Fruit fly (Drosophila melanogaster) whole organism, embryonic: ENCODE results near the gene tst.

Source experiments
- B-H1 ChIP-seq: fragments of 200-800 bp; sonication (Bioruptor generic); IDR thresholded peaks from 3 replicates; pipeline ENCODE4 v1.3.6; 2022; ENCODE audit warnings: missing biosample characterization, missing genetic modification characterization
- B-H2 ChIP-seq: fragments of 200-800 bp; sonication (Bioruptor generic); optimal IDR thresholded peaks from 2 replicates; lab custom pipeline; 2018; ENCODE audit warnings: missing biosample characterization, mild to moderate bottlenecking, missing genetic modification characterization
- Bgb ChIP-seq: fragments of 200-800 bp; sonication (Bioruptor generic); IDR thresholded peaks from 2 replicates; pipeline ENCODE4 v1.3.6; 2022; ENCODE audit warnings: missing biosample characterization, missing genetic modification characterization; ENCODE audit not compliant: partially characterized antibody
- CG10959 ChIP-seq: fragments of 200-800 bp; sonication (Bioruptor generic); IDR thresholded peaks from 2 replicates; pipeline ENCODE4 v1.3.6; 2022; ENCODE audit warnings: missing biosample characterization, missing genetic modification characterization
- CG12104 ChIP-seq: fragments of 200-800 bp; sonication (Bioruptor generic); optimal IDR thresholded peaks from 3 replicates; lab custom pipeline; 2016; ENCODE audit warnings: missing biosample characterization, missing genetic modification characterization
- CG12219 ChIP-seq: fragments of 200-800 bp; sonication (Bioruptor generic); optimal IDR thresholded peaks from 3 replicates; lab custom pipeline; 2018; ENCODE audit warnings: missing biosample characterization, mild to moderate bottlenecking, missing genetic modification characterization
- CG12942 ChIP-seq: fragments of 200-800 bp; sonication (Bioruptor generic); optimal IDR thresholded peaks from 3 replicates; lab custom pipeline; 2016; ENCODE audit warnings: missing biosample characterization, missing genetic modification characterization
- CG13424 ChIP-seq: fragments of 200-800 bp; sonication (Bioruptor generic); optimal IDR thresholded peaks from 2 replicates; lab custom pipeline; 2019; ENCODE audit warnings: missing biosample characterization, mild to moderate bottlenecking, missing genetic modification characterization, moderate library complexity
- CG14860 ChIP-seq: fragments of 200-800 bp; sonication (Bioruptor generic); IDR thresholded peaks from 3 replicates; pipeline ENCODE4 v1.3.6; 2022; ENCODE audit warnings: missing biosample characterization, missing genetic modification characterization; ENCODE audit not compliant: partially characterized antibody
- CG15073 ChIP-seq: fragments of 200-800 bp; sonication (Bioruptor generic); optimal IDR thresholded peaks from 2 replicates; lab custom pipeline; 2016; ENCODE audit warnings: missing biosample characterization, missing genetic modification characterization
- CG17328 ChIP-seq: fragments of 200-800 bp; sonication (Bioruptor generic); IDR thresholded peaks from 2 replicates; pipeline ENCODE4 v1.3.6; 2022; ENCODE audit warnings: missing biosample characterization, missing genetic modification characterization
- CG18262 ChIP-seq: fragments of 200-800 bp; optimal IDR thresholded peaks from 3 replicates; lab custom pipeline; 2019; ENCODE audit warnings: missing biosample characterization, mild to moderate bottlenecking, missing genetic modification characterization, moderate library complexity
- CG18599 ChIP-seq: fragments of 200-800 bp; sonication (Bioruptor generic); optimal IDR thresholded peaks from 3 replicates; lab custom pipeline; 2017; ENCODE audit warnings: missing biosample characterization, missing genetic modification characterization, mild to moderate bottlenecking, moderate library complexity, missing genetic modification reagents
- CG2199 ChIP-seq: fragments of 200-800 bp; sonication (Bioruptor generic); IDR thresholded peaks from 3 replicates; pipeline ENCODE4 v1.3.6; 2022; ENCODE audit warnings: missing biosample characterization, missing genetic modification characterization
- CG32772 ChIP-seq: fragments of 200-800 bp; sonication (Bioruptor generic); IDR thresholded peaks from 2 replicates; pipeline ENCODE4 v1.3.6; 2022; ENCODE audit warnings: missing biosample characterization, missing genetic modification characterization
- CG33213 ChIP-seq: fragments of 200-800 bp; sonication (Bioruptor generic); optimal IDR thresholded peaks from 3 replicates; lab custom pipeline; 2016; ENCODE audit warnings: missing biosample characterization, missing genetic modification characterization
- CG34224 ChIP-seq: fragments of 200-800 bp; sonication (Bioruptor generic); IDR thresholded peaks from 3 replicates; pipeline ENCODE4 v1.3.6; 2022; ENCODE audit warnings: missing biosample characterization, missing genetic modification characterization; ENCODE audit not compliant: partially characterized antibody
- CG4282 ChIP-seq: fragments of 200-800 bp; sonication (Bioruptor generic); optimal IDR thresholded peaks from 2 replicates; lab custom pipeline; 2016; ENCODE audit warnings: missing biosample characterization, missing genetic modification characterization
- CG43689 ChIP-seq: fragments of 200-800 bp; sonication (Bioruptor generic); IDR thresholded peaks from 2 replicates; pipeline ENCODE4 v1.3.6; 2022; ENCODE audit warnings: missing biosample characterization, missing genetic modification characterization
- CG4404 ChIP-seq: fragments of 200-800 bp; sonication (Bioruptor generic); IDR thresholded peaks from 2 replicates; pipeline ENCODE4 v1.3.6; 2022; ENCODE audit warnings: missing biosample characterization, missing genetic modification characterization
- CG4707 ChIP-seq: fragments of 200-800 bp; sonication (Bioruptor generic); optimal IDR thresholded peaks from 2 replicates; lab custom pipeline; 2018; ENCODE audit warnings: missing biosample characterization, mild to moderate bottlenecking, missing genetic modification characterization, moderate library complexity
- CG6254 ChIP-seq: fragments of 200-800 bp; sonication (Bioruptor generic); optimal IDR thresholded peaks from 3 replicates; lab custom pipeline; 2017; ENCODE audit warnings: mild to moderate bottlenecking, missing biosample characterization, missing genetic modification reagents, missing genetic modification characterization
- CG9437 ChIP-seq: fragments of 200-800 bp; sonication (Bioruptor generic); optimal IDR thresholded peaks from 2 replicates; lab custom pipeline; 2018; ENCODE audit warnings: missing biosample characterization, mild to moderate bottlenecking, missing genetic modification characterization
- Camta ChIP-seq: fragments of 200-800 bp; sonication (Bioruptor generic); optimal IDR thresholded peaks from 2 replicates; lab custom pipeline; 2016; ENCODE audit warnings: missing biosample characterization, missing genetic modification characterization
- Deaf1 ChIP-seq: fragments of 200-800 bp; optimal IDR thresholded peaks from 3 replicates; lab custom pipeline; 2019; ENCODE audit warnings: missing biosample characterization, mild to moderate bottlenecking, missing genetic modification characterization, moderate library complexity
- Drgx ChIP-seq: fragments of 200-800 bp; sonication (Bioruptor generic); IDR thresholded peaks from 2 replicates; pipeline ENCODE4 v1.3.6; 2022; ENCODE audit warnings: missing biosample characterization, missing genetic modification characterization
- Hsf ChIP-seq: fragments of 200-800 bp; sonication (Bioruptor generic); optimal IDR thresholded peaks from 3 replicates; lab custom pipeline; 2016; ENCODE audit warnings: missing biosample characterization, missing genetic modification characterization
- Meics ChIP-seq: fragments of 200-800 bp; sonication (Bioruptor generic); optimal IDR thresholded peaks from 2 replicates; lab custom pipeline; 2017; ENCODE audit warnings: missing biosample characterization, mild to moderate bottlenecking, missing genetic modification characterization
- Oli ChIP-seq: fragments of 200-800 bp; sonication (Bioruptor generic); optimal IDR thresholded peaks from 2 replicates; lab custom pipeline; 2018; ENCODE audit warnings: missing biosample characterization, mild to moderate bottlenecking, missing genetic modification characterization, moderate library complexity
- Spps ChIP-seq: fragments of 200-800 bp; sonication (Bioruptor generic); optimal IDR thresholded peaks from 2 replicates; lab custom pipeline; 2018; ENCODE audit warnings: missing biosample characterization, mild to moderate bottlenecking, missing genetic modification characterization
- Taf1 ChIP-seq: fragments of 200-800 bp; sonication (Bioruptor generic); IDR thresholded peaks from 2 replicates; pipeline ENCODE4 v1.3.6; 2022; ENCODE audit warnings: missing biosample characterization, missing genetic modification characterization
- bigmax ChIP-seq: fragments of 200-800 bp; sonication (Bioruptor generic); optimal IDR thresholded peaks from 2 replicates; lab custom pipeline; 2018; ENCODE audit warnings: missing biosample characterization, mild to moderate bottlenecking, missing genetic modification characterization
- chinmo ChIP-seq: fragments of 200-800 bp; sonication (Bioruptor generic); IDR thresholded peaks from 4 replicates; pipeline ENCODE4 v1.3.6; 2022; ENCODE audit warnings: missing biosample characterization, missing genetic modification characterization; ENCODE audit not compliant: partially characterized antibody
- corto ChIP-seq: fragments of 200-800 bp; sonication (Bioruptor generic); optimal IDR thresholded peaks from 2 replicates; lab custom pipeline; 2016; ENCODE audit warnings: missing biosample characterization, mild to moderate bottlenecking, missing genetic modification characterization, moderate library complexity
- crol ChIP-seq: fragments of 200-800 bp; sonication (Bioruptor generic); IDR thresholded peaks from 2 replicates; pipeline ENCODE4 v1.3.6; 2022; ENCODE audit warnings: missing biosample characterization, missing genetic modification characterization
- da ChIP-seq: fragments of 200-800 bp; sonication (Bioruptor generic); optimal IDR thresholded peaks from 2 replicates; lab custom pipeline; 2016; ENCODE audit warnings: missing biosample characterization, missing genetic modification characterization
- dmrt11E ChIP-seq: fragments of 200-800 bp; sonication (Bioruptor generic); optimal IDR thresholded peaks from 3 replicates; lab custom pipeline; 2018; ENCODE audit warnings: missing biosample characterization, mild to moderate bottlenecking, missing genetic modification characterization, moderate library complexity
- ems ChIP-seq: fragments of 200-800 bp; sonication (Bioruptor generic); optimal IDR thresholded peaks from 3 replicates; lab custom pipeline; 2016; ENCODE audit warnings: missing biosample characterization, missing genetic modification characterization
- her ChIP-seq: fragments of 200-800 bp; sonication (Bioruptor generic); optimal IDR thresholded peaks from 2 replicates; lab custom pipeline; 2016; ENCODE audit warnings: missing biosample characterization, missing genetic modification characterization
- hkb ChIP-seq, 2 experiments: fragments of 200-800 bp in 1 of 2; fragments of >200 bp in 1 of 2; sonication (Bioruptor generic) in 1 of 2; IDR thresholded peaks in 1 of 2; optimal IDR thresholded peaks in 1 of 2; 2 replicates each; pipeline versions ENCODE4 v1.3.6 to Lab custom; 2017 to 2022; ENCODE audit warnings: missing biosample characterization in 1 of 2, missing genetic modification characterization in 1 of 2
- ind ChIP-seq: fragments of 200-800 bp; sonication (Bioruptor generic); optimal IDR thresholded peaks from 3 replicates; lab custom pipeline; 2016; ENCODE audit warnings: missing biosample characterization, missing genetic modification characterization
- maf-S ChIP-seq: fragments of 200-800 bp; sonication (Bioruptor generic); optimal IDR thresholded peaks from 2 replicates; lab custom pipeline; 2016; ENCODE audit warnings: missing biosample characterization, missing genetic modification characterization
- nau ChIP-seq: fragments of 200-800 bp; sonication (Bioruptor generic); optimal IDR thresholded peaks from 3 replicates; lab custom pipeline; 2017; ENCODE audit warnings: missing biosample characterization, mild to moderate bottlenecking, missing genetic modification characterization, missing genetic modification reagents
- nmo ChIP-seq: fragments of 200-800 bp; sonication (Bioruptor generic); optimal IDR thresholded peaks from 2 replicates; lab custom pipeline; 2018; ENCODE audit warnings: missing biosample characterization, mild to moderate bottlenecking, missing genetic modification characterization, moderate library complexity
- pho ChIP-seq: fragments of 200-800 bp; sonication (Bioruptor generic); optimal IDR thresholded peaks from 2 replicates; lab custom pipeline; 2016; ENCODE audit warnings: missing biosample characterization, missing genetic modification characterization
- run ChIP-seq: fragments of 200-800 bp; sonication (Bioruptor generic); optimal IDR thresholded peaks from 3 replicates; lab custom pipeline; 2018; ENCODE audit warnings: missing biosample characterization, mild to moderate bottlenecking, missing genetic modification characterization
- seq ChIP-seq: fragments of 200-800 bp; sonication (Bioruptor generic); IDR thresholded peaks from 2 replicates; pipeline ENCODE4 v1.3.6; 2022; ENCODE audit warnings: missing biosample characterization, missing genetic modification characterization
- shn ChIP-seq: fragments of 200-800 bp; sonication (Bioruptor generic); optimal IDR thresholded peaks from 3 replicates; lab custom pipeline; 2016; ENCODE audit warnings: missing biosample characterization, missing genetic modification characterization
- sob ChIP-seq: fragments of 200-800 bp; sonication (Bioruptor generic); IDR thresholded peaks from 2 replicates; pipeline ENCODE4 v1.3.6; 2022; ENCODE audit warnings: missing biosample characterization, missing genetic modification characterization
- tin ChIP-seq: fragments of 200-800 bp; sonication (Bioruptor generic); optimal IDR thresholded peaks from 3 replicates; lab custom pipeline; 2016; ENCODE audit warnings: missing biosample characterization, missing genetic modification characterization

The tst gene

DNA sequence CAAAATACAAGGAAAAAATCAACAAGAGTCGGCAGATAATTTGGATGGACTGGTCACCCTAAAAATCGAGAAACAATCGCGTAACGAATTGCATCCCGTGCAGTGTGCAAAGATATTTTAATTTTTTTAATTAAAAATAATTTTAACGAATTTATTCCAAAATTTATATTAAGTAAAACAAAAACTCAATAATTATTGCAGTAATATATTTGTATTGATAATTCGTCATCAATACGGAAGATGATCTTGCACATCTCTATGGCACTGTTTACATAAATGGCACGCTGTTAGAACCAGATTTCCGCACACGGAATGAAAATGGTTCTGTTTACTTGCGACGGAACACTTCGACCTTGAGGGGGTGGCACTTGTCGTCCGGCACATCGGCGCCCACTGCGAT lies at the start of gene tst (continued):
- TF ChIP-seq maf-S (GFP tag; lab: Kevin White, UChicago) = peak; percentile 16
- peak; percentile 96 for TF ChIP-seq B-H1
- TF ChIP-seq Bgb (GFP tag; lab: Robert Waterston, UW) = 0 out of 2 replicates have a peak, but pooled peaks have one; percentile 9
- peak; percentile 36 for TF ChIP-seq corto (GFP tag; lab: Kevin White, UChicago)
- peak; percentile 81 for TF ChIP-seq CG9437 (GFP tag; lab: Kevin White, UChicago)
- peak; percentile 88 for TF ChIP-seq tin
- peak; percentile 98 for TF ChIP-seq CG4404 (GFP tag; lab: Robert Waterston, UW)
- TF ChIP-seq chinmo (GFP tag; lab: Robert Waterston, UW) = 0 out of 4 replicates have a peak, but pooled peaks have one; percentile 43
- peak; percentile 92 for TF ChIP-seq CG12942 (GFP tag; lab: Kevin White, UChicago)
- peak; percentile 94 for TF ChIP-seq ind
- peak; percentile 40 for TF ChIP-seq CG12219 (GFP tag; lab: Kevin White, UChicago)
- no peak for TF ChIP-seq hkb (optimal IDR thresholded peaks at IDR 0.05; lab: Kevin White, UChicago)
- peak; percentile 93 for TF ChIP-seq hkb (GFP tag; IDR thresholded peaks at IDR 0.05; lab: Robert Waterston, UW)
- TF ChIP-seq CG13424 (tag; lab: Kevin White, UChicago) = peak; percentile 92
- peak; percentile 99 for TF ChIP-seq sob (GFP tag; lab: Robert Waterston, UW)
- TF ChIP-seq CG18599 (GFP tag; lab: Kevin White, UChicago) = peak; percentile 90
- peak; percentile 45; the same call in 1 of the 3 replicates for TF ChIP-seq CG34224 (GFP tag; lab: Robert Waterston, UW)
- TF ChIP-seq CG33213 (GFP tag; lab: Kevin White, UChicago) = peak; percentile 24
- TF ChIP-seq CG14860 (GFP tag; lab: Robert Waterston, UW) = no peak
- peak; percentile 92 for TF ChIP-seq dmrt11E (tag; lab: Kevin White, UChicago)
- TF ChIP-seq Taf1 (GFP tag; lab: Robert Waterston, UW) = peak; percentile 93
- peak; percentile 87 for TF ChIP-seq Oli (tag; lab: Kevin White, UChicago)
- no peak for TF ChIP-seq CG4282 (GFP tag; lab: Kevin White, UChicago)
- TF ChIP-seq CG6254 (GFP tag; lab: Kevin White, UChicago) = peak; percentile 75
- TF ChIP-seq shn = peak; percentile 31
- peak; percentile 53 for TF ChIP-seq crol (GFP tag; lab: Robert Waterston, UW)
- TF ChIP-seq CG32772 (GFP tag; lab: Robert Waterston, UW) = peak; percentile 99
- peak; percentile 88 for TF ChIP-seq seq
- peak; percentile 61 for TF ChIP-seq Hsf (GFP tag; lab: Kevin White, UChicago)
- peak; percentile 100 for TF ChIP-seq Meics
- TF ChIP-seq her (GFP tag; lab: Kevin White, UChicago) = no peak
- no peak for TF ChIP-seq bigmax (GFP tag; lab: Kevin White, UChicago)
- TF ChIP-seq CG4707 (GFP tag; lab: Kevin White, UChicago) = no peak
- TF ChIP-seq CG15073 = peak; percentile 42
- no peak for TF ChIP-seq da (GFP tag; lab: Kevin White, UChicago)
- TF ChIP-seq CG18262 (tag; lab: Kevin White, UChicago) = peak; percentile 94
- peak; percentile 94 for TF ChIP-seq CG2199 (GFP tag; lab: Robert Waterston, UW)
- peak; percentile 95 for TF ChIP-seq CG10959 (GFP tag; lab: Robert Waterston, UW)
- TF ChIP-seq CG12104 = peak; percentile 88
- peak; percentile 83 for TF ChIP-seq Spps (tag; lab: Kevin White, UChicago)
- TF ChIP-seq Drgx (GFP tag; lab: Robert Waterston, UW) = peak; percentile 94
- TF ChIP-seq pho (GFP tag; lab: Kevin White, UChicago) = peak; percentile 19
- no peak for TF ChIP-seq nau (GFP tag; lab: Kevin White, UChicago)
- peak; percentile 74 for TF ChIP-seq run (tag; lab: Kevin White, UChicago)
- TF ChIP-seq B-H2 = no peak
- peak; percentile 95 for TF ChIP-seq nmo (GFP tag; lab: Kevin White, UChicago)
- no peak for TF ChIP-seq ems (GFP tag; lab: Kevin White, UChicago)
- no peak for TF ChIP-seq Deaf1 (tag; lab: Kevin White, UChicago)
- TF ChIP-seq CG43689 (GFP tag; lab: Robert Waterston, UW) = peak; percentile 88
- TF ChIP-seq CG17328 = peak; percentile 94
- peak; percentile 32 for TF ChIP-seq Camta (GFP tag; lab: Kevin White, UChicago)
